Fruit fly (Drosophila melanogaster): Measurements from ENCODE around the gene Pgant6.
A peak's percentile ranks its signal among the peaks of the same experiment; 100 is the strongest.

DNA sequence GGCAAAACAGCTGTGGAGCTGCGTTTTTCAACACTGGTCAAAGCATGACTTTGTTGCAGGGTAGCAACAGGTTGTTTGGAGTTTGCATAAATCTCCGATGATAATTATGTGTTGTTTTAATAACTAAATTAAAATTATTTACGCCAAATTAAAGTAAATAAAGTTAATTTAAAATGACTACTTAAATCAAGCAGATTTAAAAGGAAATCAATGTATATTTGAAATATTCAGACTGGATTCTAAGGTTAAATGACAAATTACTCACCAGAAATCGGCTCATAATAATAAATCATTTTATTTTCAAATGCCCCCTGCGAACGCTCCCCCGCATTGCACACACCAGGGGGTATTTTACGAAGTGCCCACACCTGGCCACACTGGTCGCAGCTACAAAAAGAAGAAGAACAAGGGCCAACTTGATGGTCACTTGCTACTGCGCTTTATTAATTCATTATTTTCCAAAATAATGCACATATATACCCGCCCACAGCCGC lies 8.0 kb upstream of the Pgant6 start, which contains the start of the genes CG12093 and Atg2:
- TF ChIP-seq Mnt (GFP tag; optimal IDR thresholded peaks at IDR 0.05) (peak; percentile 88), cnc (optimal IDR thresholded peaks at IDR 0.05) (no peak), kay (GFP tag; ENCODE audit: borderline replicate concordance) (no peak)
